Fruit fly (Drosophila melanogaster): ENCODE results near the gene CG4572.

Gene CG4572

dm6 chr3R:19904865-19905373 is 40.7 kb upstream of the CG4572 start, which contains the start of the genes Surf6 and RhoGAP92B (continued):
- TF ChIP-seq ems (GFP tag; optimal IDR thresholded peaks at IDR 0.05): peak; percentile 60
- TF ChIP-seq row (GFP tag; IDR thresholded peaks at IDR 0.05): peak; percentile 71
- no peak for TF ChIP-seq ham (GFP tag; IDR thresholded peaks at IDR 0.05)
- TF ChIP-seq TFAM (GFP tag; optimal IDR thresholded peaks at IDR 0.05): no peak
- TF ChIP-seq CG17568 (GFP tag; optimal IDR thresholded peaks at IDR 0.05): peak; percentile 79
- TF ChIP-seq tup (GFP tag; optimal IDR thresholded peaks at IDR 0.05): no peak
- TF ChIP-seq Antp (GFP tag; optimal IDR thresholded peaks at IDR 0.05): peak; percentile 45
- TF ChIP-seq CG17328 (GFP tag; IDR thresholded peaks at IDR 0.05): peak; percentile 30; the same call in 1 of the 2 replicates
- 0 out of 2 replicates have a peak, but pooled peaks have one; percentile 8 for TF ChIP-seq CG4360 (GFP tag; IDR thresholded peaks at IDR 0.05)
- TF ChIP-seq gt (GFP tag; IDR thresholded peaks at IDR 0.05): no peak
- peak; percentile 58 for TF ChIP-seq Bteb2 (GFP tag; optimal IDR thresholded peaks at IDR 0.05)
- peak; percentile 40 for TF ChIP-seq exex (tag; optimal IDR thresholded peaks at IDR 0.05)
- TF ChIP-seq CG18476 (GFP tag; optimal IDR thresholded peaks at IDR 0.05): peak; percentile 23
- TF ChIP-seq CG6254 (GFP tag; optimal IDR thresholded peaks at IDR 0.05): peak; percentile 52
- TF ChIP-seq org-1 (GFP tag; optimal IDR thresholded peaks at IDR 0.05): peak; percentile 39
- peak; percentile 62 for TF ChIP-seq Nf-YC (tag; optimal IDR thresholded peaks at IDR 0.05)
- no peak for TF ChIP-seq CG8765 (GFP tag; IDR thresholded peaks at IDR 0.05)
- peak; percentile 43 for TF ChIP-seq eyg (GFP tag; optimal IDR thresholded peaks at IDR 0.05)
- TF ChIP-seq Dfd (GFP tag; optimal IDR thresholded peaks at IDR 0.05): no peak
- no peak for TF ChIP-seq CG8281 (tag; optimal IDR thresholded peaks at IDR 0.05)
- peak; percentile 85 for TF ChIP-seq CG1603 (tag; optimal IDR thresholded peaks at IDR 0.05)
- TF ChIP-seq CG4854 (GFP tag; optimal IDR thresholded peaks at IDR 0.05): peak; percentile 56
- peak; percentile 71 for TF ChIP-seq lilli (GFP tag; optimal IDR thresholded peaks at IDR 0.05)
- peak; percentile 34; the same call in 1 of the 3 replicates for TF ChIP-seq CG16813 (GFP tag; IDR thresholded peaks at IDR 0.05; ENCODE audit: partially characterized antibody)
- 0 out of 3 replicates have a peak, but pooled peaks have one; percentile 17 for TF ChIP-seq CG3726 (GFP tag; IDR thresholded peaks at IDR 0.05)
- peak; percentile 31 for TF ChIP-seq CG9817 (tag; optimal IDR thresholded peaks at IDR 0.05)
- no peak for TF ChIP-seq CG9876 (GFP tag; optimal IDR thresholded peaks at IDR 0.05)
- TF ChIP-seq Asciz (GFP tag; optimal IDR thresholded peaks at IDR 0.05): peak; percentile 60
- TF ChIP-seq dm (GFP tag; optimal IDR thresholded peaks at IDR 0.05): peak; percentile 96
- no peak for TF ChIP-seq da (GFP tag; optimal IDR thresholded peaks at IDR 0.05)
- TF ChIP-seq phol (tag; optimal IDR thresholded peaks at IDR 0.05): peak; percentile 77
- peak; percentile 68 for TF ChIP-seq CG13894 (tag; optimal IDR thresholded peaks at IDR 0.05)
- TF ChIP-seq CG12219 (GFP tag; optimal IDR thresholded peaks at IDR 0.05): peak; percentile 10
- peak; percentile 19 for TF ChIP-seq tx (GFP tag; optimal IDR thresholded peaks at IDR 0.05)
- peak; percentile 3 for TF ChIP-seq CG1792 (GFP tag; optimal IDR thresholded peaks at IDR 0.05)
- peak; percentile 55 for TF ChIP-seq p53 (GFP tag; optimal IDR thresholded peaks at IDR 0.05)
- no peak for TF ChIP-seq ato (GFP tag; IDR thresholded peaks at IDR 0.05; ENCODE audit: partially characterized antibody)
- peak; percentile 33 for TF ChIP-seq Atf-2 (GFP tag; optimal IDR thresholded peaks at IDR 0.05)
- no peak for TF ChIP-seq peb (GFP tag; IDR thresholded peaks at IDR 0.05)
- no peak for TF ChIP-seq dati (GFP tag; IDR thresholded peaks at IDR 0.05)
- TF ChIP-seq fru (optimal IDR thresholded peaks at IDR 0.05): no peak
- 0 out of 2 replicates have a peak, but pooled peaks have one; percentile 24 for TF ChIP-seq CG10366 (GFP tag; IDR thresholded peaks at IDR 0.05)
- no peak for TF ChIP-seq pan (optimal IDR thresholded peaks at IDR 0.05)
- peak in 1 of 2 experiments; percentile 30 for TF ChIP-seq pan (GFP tag; optimal IDR thresholded peaks at IDR 0.05 in 1 of 2, IDR thresholded peaks at IDR 0.05 in 1 of 2)
- no peak for TF ChIP-seq Lpt (GFP tag; optimal IDR thresholded peaks at IDR 0.05)
- no peak for TF ChIP-seq inv (GFP tag; IDR thresholded peaks at IDR 0.05; ENCODE audit: partially characterized antibody)
- TF ChIP-seq gcm (GFP tag; optimal IDR thresholded peaks at IDR 0.05): peak; percentile 63
- peak; percentile 71 for TF ChIP-seq Hsf (GFP tag; optimal IDR thresholded peaks at IDR 0.05)
- TF ChIP-seq CG8478 (optimal IDR thresholded peaks at IDR 0.05): no peak
- peak; percentile 57 for TF ChIP-seq BtbVII (GFP tag; optimal IDR thresholded peaks at IDR 0.05)
- TF ChIP-seq CG17912 (GFP tag; optimal IDR thresholded peaks at IDR 0.05): no peak
- 0 out of 2 replicates have a peak, but pooled peaks have one; percentile 20 for TF ChIP-seq ssp (GFP tag; IDR thresholded peaks at IDR 0.05)
